Worm (Caenorhabditis elegans): ENCODE data around the gene T03G11.9.

- TF ChIP-seq dmd-9 (GFP tag; IDR thresholded peaks at IDR 0.05), result no peak
- no peak for TF ChIP-seq nhr-28 (tag; optimal IDR thresholded peaks at IDR 0.05)
- TF ChIP-seq ces-1 (GFP tag; optimal IDR thresholded peaks at IDR 0.05), result no peak
- TF ChIP-seq gei-8 (GFP tag; optimal IDR thresholded peaks at IDR 0.05), result no peak
- TF ChIP-seq pha-4 (GFP tag; IDR thresholded peaks at IDR 0.05), result no peak
- no peak for TF ChIP-seq pha-4 (tag; optimal IDR thresholded peaks at IDR 0.05)
- no peak for TF ChIP-seq ztf-11 (tag; optimal IDR thresholded peaks at IDR 0.05)
- TF ChIP-seq lir-3 (tag; optimal IDR thresholded peaks at IDR 0.05), result no peak
Observed at ce11 chrX:5162755-5163154, 21.3 kb upstream of the T03G11.9 start, which contains the start of gene EGAP5.1.
